Fruit fly (Drosophila melanogaster) whole organism, embryonic: ENCODE results near the gene Cyfip.

Source experiments
- BEAF-32 ChIP-seq: fragments of 200-800 bp; sonication (Bioruptor generic); optimal IDR thresholded peaks from 3 replicates; lab custom pipeline; 2017; ENCODE audit warnings: missing biosample characterization, missing genetic modification characterization, mild to moderate bottlenecking, moderate library complexity, missing genetic modification reagents
- Bteb2 ChIP-seq: fragments of 200-800 bp; sonication (Bioruptor generic); optimal IDR thresholded peaks from 2 replicates; lab custom pipeline; 2016; ENCODE audit warnings: missing biosample characterization, missing genetic modification characterization
- CG10654 ChIP-seq: fragments of 200-800 bp; sonication (Bioruptor generic); optimal IDR thresholded peaks from 2 replicates; lab custom pipeline; 2016; ENCODE audit warnings: missing biosample characterization, missing genetic modification characterization
- CG11723 ChIP-seq: fragments of 200-800 bp; sonication (Bioruptor generic); optimal IDR thresholded peaks from 2 replicates; lab custom pipeline; 2017; ENCODE audit warnings: missing biosample characterization, mild to moderate bottlenecking, missing genetic modification characterization
- CG12071 ChIP-seq: fragments of 200-800 bp; sonication (Bioruptor generic); optimal IDR thresholded peaks from 3 replicates; lab custom pipeline; 2018; ENCODE audit warnings: missing biosample characterization, mild to moderate bottlenecking, missing genetic modification characterization
- CG12219 ChIP-seq: fragments of 200-800 bp; sonication (Bioruptor generic); optimal IDR thresholded peaks from 3 replicates; lab custom pipeline; 2018; ENCODE audit warnings: missing biosample characterization, mild to moderate bottlenecking, missing genetic modification characterization
- CG12942 ChIP-seq: fragments of 200-800 bp; sonication (Bioruptor generic); optimal IDR thresholded peaks from 3 replicates; lab custom pipeline; 2016; ENCODE audit warnings: missing biosample characterization, missing genetic modification characterization
- CG16813 ChIP-seq: fragments of 200-800 bp; sonication (Bioruptor generic); IDR thresholded peaks from 3 replicates; pipeline ENCODE4 v1.3.6; 2022; ENCODE audit warnings: missing biosample characterization, missing genetic modification characterization; ENCODE audit not compliant: partially characterized antibody
- CG2678 ChIP-seq: fragments of 200-800 bp; sonication (Bioruptor generic); optimal IDR thresholded peaks from 3 replicates; lab custom pipeline; 2019; ENCODE audit warnings: missing biosample characterization, mild to moderate bottlenecking, missing genetic modification characterization, moderate library complexity
- CG30431 ChIP-seq: fragments of 200-800 bp; sonication (Bioruptor generic); optimal IDR thresholded peaks from 2 replicates; lab custom pipeline; 2017; ENCODE audit warnings: missing biosample characterization, missing genetic modification characterization
- CG34224 ChIP-seq: fragments of 200-800 bp; sonication (Bioruptor generic); IDR thresholded peaks from 3 replicates; pipeline ENCODE4 v1.3.6; 2022; ENCODE audit warnings: missing biosample characterization, missing genetic modification characterization; ENCODE audit not compliant: partially characterized antibody
- CG3726 ChIP-seq: fragments of 200-800 bp; sonication (Bioruptor generic); IDR thresholded peaks from 3 replicates; pipeline ENCODE4, ENCODE4 v1.3.6; 2022; ENCODE audit warnings: missing biosample characterization, missing genetic modification characterization
- CG3995 ChIP-seq: fragments of 200-800 bp; sonication (Bioruptor generic); optimal IDR thresholded peaks from 3 replicates; lab custom pipeline; 2016; ENCODE audit warnings: missing biosample characterization, missing genetic modification characterization
- CG4707 ChIP-seq: fragments of 200-800 bp; sonication (Bioruptor generic); optimal IDR thresholded peaks from 2 replicates; lab custom pipeline; 2018; ENCODE audit warnings: missing biosample characterization, mild to moderate bottlenecking, missing genetic modification characterization, moderate library complexity
- CG5953 ChIP-seq: fragments of 200-800 bp; sonication (Bioruptor generic); IDR thresholded peaks from 2 replicates; pipeline ENCODE4 v1.3.6; 2022; ENCODE audit warnings: missing biosample characterization, missing genetic modification characterization
- CG6813 ChIP-seq: fragments of 200-800 bp; sonication (Bioruptor generic); optimal IDR thresholded peaks from 2 replicates; lab custom pipeline; 2017; ENCODE audit warnings: missing biosample characterization, missing genetic modification characterization, mild to moderate bottlenecking, moderate library complexity, missing genetic modification reagents
- CG6854 ChIP-seq: fragments of 200-800 bp; sonication (Bioruptor generic); optimal IDR thresholded peaks from 3 replicates; lab custom pipeline; 2017; ENCODE audit warnings: missing biosample characterization, mild to moderate bottlenecking, missing genetic modification characterization
- CTCF ChIP-seq: fragments of 200-800 bp; sonication (Bioruptor generic); optimal IDR thresholded peaks from 2 replicates; lab custom pipeline; 2017; ENCODE audit warnings: missing biosample characterization, mild to moderate bottlenecking, missing genetic modification characterization, moderate library complexity
- Gug ChIP-seq: fragments of 200-800 bp; sonication (Bioruptor generic); IDR thresholded peaks from 4 replicates; pipeline ENCODE4 v1.3.6; 2022; ENCODE audit warnings: missing biosample characterization, missing genetic modification characterization
- Jarid2 ChIP-seq: fragments of 200-800 bp; sonication (Bioruptor generic); optimal IDR thresholded peaks from 3 replicates; lab custom pipeline; 2017; ENCODE audit warnings: mild to moderate bottlenecking, missing biosample characterization, missing genetic modification reagents, missing genetic modification characterization
- Med ChIP-seq: fragments of 200-800 bp; sonication (Bioruptor generic); peaks from one replicate; lab custom pipeline; 2016; ENCODE audit warnings: missing biosample characterization, missing genetic modification characterization, mild to moderate bottlenecking, inconsistent platforms, moderate library complexity
- Opbp ChIP-seq: fragments of 200-800 bp; sonication (Bioruptor generic); IDR thresholded peaks from 3 replicates; pipeline ENCODE4 v1.3.6; 2022; ENCODE audit warnings: missing biosample characterization, missing genetic modification characterization; ENCODE audit not compliant: partially characterized antibody
- Sox102F ChIP-seq: fragments of 200-800 bp; sonication (Bioruptor generic); optimal IDR thresholded peaks from 2 replicates; lab custom pipeline; 2018; ENCODE audit warnings: missing biosample characterization, mild to moderate bottlenecking, missing genetic modification characterization, moderate library complexity
- TFAM ChIP-seq: fragments of 200-800 bp; sonication (Bioruptor generic); optimal IDR thresholded peaks from 2 replicates; lab custom pipeline; 2017; ENCODE audit warnings: missing biosample characterization, missing genetic modification characterization, inconsistent platforms
- Tbp ChIP-seq: fragments of >200 bp; optimal IDR thresholded peaks from 2 replicates; lab custom pipeline; 2018; ENCODE audit warnings: missing biosample characterization, missing genetic modification characterization
- Usf ChIP-seq: fragments of 200-800 bp; sonication (Bioruptor generic); optimal IDR thresholded peaks from 2 replicates; lab custom pipeline; 2017; ENCODE audit warnings: missing genotype, missing biosample characterization, missing genetic modification characterization
- Xrp1 ChIP-seq: fragments of 200-800 bp; sonication (Bioruptor generic); IDR thresholded peaks from 2 replicates; pipeline ENCODE4 v1.3.6; 2022; ENCODE audit warnings: missing biosample characterization, missing genetic modification characterization
- ab ChIP-seq: fragments of 200-800 bp; sonication (Bioruptor generic); optimal IDR thresholded peaks from 2 replicates; lab custom pipeline; 2016; ENCODE audit warnings: missing biosample characterization, missing genetic modification characterization
- ap ChIP-seq: fragments of 200-800 bp; sonication (Bioruptor generic); IDR thresholded peaks from 2 replicates; pipeline ENCODE4 v1.3.6; 2022; ENCODE audit warnings: missing biosample characterization, missing genetic modification characterization
- bbx ChIP-seq: fragments of 200-800 bp; sonication (Bioruptor generic); IDR thresholded peaks from 2 replicates; pipeline ENCODE4 v1.3.6; 2022; ENCODE audit warnings: missing biosample characterization, missing genetic modification characterization; ENCODE audit not compliant: partially characterized antibody
- bcd ChIP-seq: fragments of 200-800 bp; sonication (Bioruptor generic); optimal IDR thresholded peaks from 2 replicates; lab custom pipeline; 2017; ENCODE audit warnings: missing biosample characterization, mild to moderate bottlenecking, missing genetic modification characterization
- cato ChIP-seq: fragments of 200-800 bp; sonication (Bioruptor generic); optimal IDR thresholded peaks from 2 replicates; lab custom pipeline; 2016; ENCODE audit warnings: missing biosample characterization, missing genetic modification characterization, borderline replicate concordance
- en ChIP-seq: fragments of 200-800 bp; sonication (Bioruptor generic); optimal IDR thresholded peaks from 2 replicates; lab custom pipeline; 2016; ENCODE audit warnings: missing biosample characterization, missing genetic modification characterization
- fd102C ChIP-seq: fragments of 200-800 bp; sonication (Bioruptor generic); optimal IDR thresholded peaks from 2 replicates; lab custom pipeline; 2018; ENCODE audit warnings: missing biosample characterization, mild to moderate bottlenecking, missing genetic modification characterization, moderate library complexity
- fd96Cb ChIP-seq: fragments of 200-800 bp; sonication (Bioruptor generic); optimal IDR thresholded peaks from 2 replicates; lab custom pipeline; 2018; ENCODE audit warnings: missing biosample characterization, mild to moderate bottlenecking, missing genetic modification characterization, moderate library complexity
- gsb ChIP-seq: fragments of 200-800 bp; sonication (Bioruptor generic); IDR thresholded peaks from 2 replicates; pipeline ENCODE4 v1.3.6; 2022; ENCODE audit warnings: missing biosample characterization, missing genetic modification characterization
- hbn ChIP-seq: fragments of 200-800 bp; sonication (Bioruptor generic); IDR thresholded peaks from 2 replicates; pipeline ENCODE4 v1.3.6; 2022; ENCODE audit warnings: missing biosample characterization, missing genetic modification characterization; ENCODE audit not compliant: partially characterized antibody
- her ChIP-seq: fragments of 200-800 bp; sonication (Bioruptor generic); optimal IDR thresholded peaks from 2 replicates; lab custom pipeline; 2016; ENCODE audit warnings: missing biosample characterization, missing genetic modification characterization
- hth ChIP-seq: fragments of >200 bp; optimal IDR thresholded peaks from 2 replicates; lab custom pipeline; 2017; ENCODE audit warnings: inconsistent platforms
- jing ChIP-seq: fragments of 200-800 bp; sonication (Bioruptor generic); optimal IDR thresholded peaks from 2 replicates; lab custom pipeline; 2018; ENCODE audit warnings: missing biosample characterization, mild to moderate bottlenecking, missing genetic modification characterization
- ken ChIP-seq: fragments of 200-800 bp; sonication (Bioruptor generic); IDR thresholded peaks from 3 replicates; pipeline ENCODE4 v1.3.6; 2022; ENCODE audit warnings: missing biosample characterization, missing genetic modification characterization
- knrl ChIP-seq: fragments of 200-800 bp; sonication (Bioruptor generic); IDR thresholded peaks from 3 replicates; pipeline ENCODE4 v1.3.6; 2022; ENCODE audit warnings: missing biosample characterization, missing genetic modification characterization; ENCODE audit not compliant: partially characterized antibody
- psq ChIP-seq: fragments of 200-800 bp; sonication (Bioruptor generic); optimal IDR thresholded peaks from 2 replicates; lab custom pipeline; 2017; ENCODE audit warnings: missing biosample characterization, missing genetic modification characterization
- ro ChIP-seq: fragments of 200-800 bp; sonication (Bioruptor generic); IDR thresholded peaks from 2 replicates; pipeline ENCODE4 v1.3.6; 2022; ENCODE audit warnings: missing biosample characterization, missing genetic modification characterization
- sd ChIP-seq: fragments of 200-800 bp; sonication (Bioruptor generic); optimal IDR thresholded peaks from 3 replicates; lab custom pipeline; 2018; ENCODE audit warnings: missing biosample characterization, mild to moderate bottlenecking, missing genetic modification characterization, moderate library complexity
- so ChIP-seq: fragments of 200-800 bp; sonication (Bioruptor generic); IDR thresholded peaks from 3 replicates; pipeline ENCODE4 v1.3.6; 2022; ENCODE audit warnings: missing biosample characterization, missing genetic modification characterization
- stc ChIP-seq: fragments of 200-800 bp; sonication (Bioruptor generic); IDR thresholded peaks from 2 replicates; pipeline ENCODE4 v1.3.6; 2022; ENCODE audit warnings: missing biosample characterization, missing genetic modification characterization
- tll ChIP-seq, 2 experiments: fragments of 200-800 bp in 1 of 2; fragments of >200 bp in 1 of 2; sonication (Bioruptor generic) in 1 of 2; optimal IDR thresholded peaks; 2 replicates each; lab custom pipeline; 2017 to 2019; ENCODE audit warnings: missing biosample characterization in 2 of 2, missing genetic modification characterization in 2 of 2, mild to moderate bottlenecking in 1 of 2, moderate library complexity in 1 of 2
- tna ChIP-seq: fragments of 200-800 bp; sonication (Bioruptor generic); IDR thresholded peaks from 2 replicates; pipeline ENCODE4 v1.3.6; 2022; ENCODE audit warnings: missing biosample characterization, missing genetic modification characterization; ENCODE audit not compliant: partially characterized antibody

Gene Cyfip

dm6 chr3R:15342926-15343685 is 10.0 kb downstream of the Cyfip start, which contains the start of gene Nagk (continued):
- TF ChIP-seq CG16813 (no peak), so (GFP tag; lab: Robert Waterston, UW) (no peak), her (GFP tag; lab: Kevin White, UChicago) (peak; percentile 40), Usf (GFP tag; lab: Kevin White, UChicago) (peak; percentile 31), Opbp (GFP tag; lab: Robert Waterston, UW) (peak; percentile 59; the same call in 1 of the 3 replicates), fd102C (GFP tag; lab: Kevin White, UChicago) (no peak), BEAF-32 (GFP tag; lab: Kevin White, UChicago) (peak; percentile 14), ab (GFP tag; lab: Kevin White, UChicago) (no peak), Sox102F (GFP tag; lab: Kevin White, UChicago) (peak; percentile 64), tna (GFP tag; lab: Robert Waterston, UW) (no peak), CG3726 (GFP tag; lab: Robert Waterston, UW) (no peak), CG10654 (peak; percentile 38), CG3995 (no peak), fd96Cb (tag; lab: Kevin White, UChicago) (peak; percentile 41), ap (GFP tag; lab: Robert Waterston, UW) (no peak), cato (peak; percentile 41), CG4707 (no peak), Gug (GFP tag; lab: Robert Waterston, UW) (peak; percentile 59; the same call in 2 of the 4 replicates), CG34224 (no peak), hth (lab: Kevin White, UChicago) (no peak), Jarid2 (GFP tag; lab: Kevin White, UChicago) (peak; percentile 59), Tbp (GFP tag; lab: Kevin White, UChicago) (no peak), en (GFP tag; lab: Kevin White, UChicago) (no peak), sd (tag; lab: Kevin White, UChicago) (no peak), CG5953 (GFP tag; lab: Robert Waterston, UW) (0 out of 2 replicates have a peak, but pooled peaks have one; percentile 40), gsb (GFP tag; lab: Robert Waterston, UW) (no peak), ro (GFP tag; lab: Robert Waterston, UW) (no peak), tll (GFP tag; optimal IDR thresholded peaks at IDR 0.05; lab: Kevin White, UChicago) (peak in 1 of 2 experiments; percentile 2), CG12942 (GFP tag; lab: Kevin White, UChicago) (peak; percentile 12), ken (GFP tag; lab: Robert Waterston, UW) (peak; percentile 48; the same call in 1 of the 3 replicates), hbn (GFP tag; lab: Robert Waterston, UW) (no peak), CG2678 (tag; lab: Kevin White, UChicago) (peak; percentile 79), psq (GFP tag; lab: Kevin White, UChicago) (no peak), stc (GFP tag; lab: Robert Waterston, UW) (0 out of 2 replicates have a peak, but pooled peaks have one; percentile 6), knrl (GFP tag; lab: Robert Waterston, UW) (no peak; the same call in 2 of the 3 replicates), Xrp1 (GFP tag; lab: Robert Waterston, UW) (0 out of 2 replicates have a peak, but pooled peaks have one; percentile 25), CTCF (GFP tag; lab: Kevin White, UChicago) (no peak), bcd (GFP tag; lab: Kevin White, UChicago) (peak; percentile 61), TFAM (GFP tag; lab: Kevin White, UChicago) (no peak), CG6854 (GFP tag; lab: Kevin White, UChicago) (peak; percentile 45), Med (GFP tag; lab: Kevin White, UChicago) (peak; percentile 89), Bteb2 (peak; percentile 50), bbx (peak; percentile 45), CG12071 (peak; percentile 4), CG12219 (GFP tag; lab: Kevin White, UChicago) (no peak), CG30431 (GFP tag; lab: Kevin White, UChicago) (peak; percentile 1), CG11723 (GFP tag; lab: Kevin White, UChicago) (peak; percentile 53), jing (no peak), CG6813 (GFP tag; lab: Kevin White, UChicago) (no peak)
